Fruit fly (Drosophila melanogaster) whole organism, pupa: ENCODE data around the gene Aatf.

Source experiments
- CG10348 ChIP-seq: fragments of 200-800 bp; sonication (Bioruptor generic); IDR thresholded peaks from 2 replicates; pipeline ENCODE4 v1.3.6; 2022; ENCODE audit warnings: missing biosample characterization, missing genetic modification characterization
- CG12605 ChIP-seq: fragments of 200-800 bp; sonication (Bioruptor generic); IDR thresholded peaks from 2 replicates; pipeline ENCODE4 v1.3.6; 2022; ENCODE audit warnings: missing biosample characterization, missing genetic modification characterization
- CG13204 ChIP-seq: fragments of 200-800 bp; sonication (Bioruptor generic); optimal IDR thresholded peaks from 2 replicates; lab custom pipeline; 2018; ENCODE audit warnings: missing biosample characterization, mild to moderate bottlenecking, missing genetic modification characterization, moderate library complexity
- CG14655 ChIP-seq: fragments of 200-800 bp; sonication (Bioruptor generic); optimal IDR thresholded peaks from 3 replicates; lab custom pipeline; 2017; ENCODE audit warnings: mild to moderate bottlenecking, missing biosample characterization, missing genetic modification reagents, missing genetic modification characterization
- CG15710 ChIP-seq: fragments of 200-800 bp; sonication (Bioruptor generic); optimal IDR thresholded peaks from 2 replicates; lab custom pipeline; 2018; ENCODE audit warnings: missing biosample characterization, mild to moderate bottlenecking, missing genetic modification characterization, moderate library complexity
- CG17806 ChIP-seq: fragments of 200-800 bp; sonication (Bioruptor generic); optimal IDR thresholded peaks from 2 replicates; lab custom pipeline; 2018; ENCODE audit warnings: missing biosample characterization, mild to moderate bottlenecking, missing genetic modification characterization, moderate library complexity
- CG32121 ChIP-seq: fragments of 200-800 bp; sonication (Bioruptor generic); IDR thresholded peaks from 2 replicates; pipeline ENCODE4 v1.3.6; 2022; ENCODE audit warnings: missing biosample characterization, missing genetic modification characterization
- CG34367 ChIP-seq: fragments of 200-800 bp; sonication (Bioruptor generic); optimal IDR thresholded peaks from 2 replicates; lab custom pipeline; 2018; ENCODE audit warnings: missing biosample characterization, mild to moderate bottlenecking, missing genetic modification characterization
- CG4496 ChIP-seq: fragments of 200-800 bp; sonication (Bioruptor generic); IDR thresholded peaks from 3 replicates; pipeline ENCODE4 v1.3.6; 2022; ENCODE audit warnings: missing biosample characterization, missing genetic modification characterization
- CG8159 ChIP-seq: fragments of 200-800 bp; sonication (Bioruptor generic); optimal IDR thresholded peaks from 3 replicates; lab custom pipeline; 2018; ENCODE audit warnings: missing biosample characterization, mild to moderate bottlenecking, missing genetic modification characterization, moderate library complexity
- CG8301 ChIP-seq: fragments of 200-800 bp; sonication (Bioruptor generic); optimal IDR thresholded peaks from 2 replicates; lab custom pipeline; 2018; ENCODE audit warnings: missing biosample characterization, mild to moderate bottlenecking, missing genetic modification characterization
- CG9948 ChIP-seq: fragments of 200-800 bp; sonication (Bioruptor generic); optimal IDR thresholded peaks from 2 replicates; lab custom pipeline; 2018; ENCODE audit warnings: missing biosample characterization, mild to moderate bottlenecking, missing genetic modification characterization, moderate library complexity
- D1 ChIP-seq: fragments of 200-800 bp; sonication (Bioruptor generic); optimal IDR thresholded peaks from 2 replicates; lab custom pipeline; 2018; ENCODE audit warnings: missing biosample characterization, mild to moderate bottlenecking, missing genetic modification characterization, moderate library complexity
- EcR ChIP-seq: fragments of 200-800 bp; sonication (Bioruptor generic); optimal IDR thresholded peaks from 3 replicates; lab custom pipeline; 2019; ENCODE audit warnings: missing biosample characterization, missing genetic modification characterization, mild to moderate bottlenecking, moderate library complexity, missing genetic modification reagents
- Ets98B ChIP-seq: fragments of 200-800 bp; sonication (Bioruptor generic); IDR thresholded peaks from 2 replicates; pipeline ENCODE4 v1.3.6; 2022; ENCODE audit warnings: missing biosample characterization, missing genetic modification characterization
- Pif1A ChIP-seq: fragments of 200-800 bp; sonication (Bioruptor generic); optimal IDR thresholded peaks from 3 replicates; lab custom pipeline; 2016; ENCODE audit warnings: missing biosample characterization, missing genetic modification characterization
- Pif1B ChIP-seq: fragments of 200-800 bp; sonication (Bioruptor generic); optimal IDR thresholded peaks from 3 replicates; lab custom pipeline; 2016; ENCODE audit warnings: missing biosample characterization, missing genetic modification characterization
- Snoo ChIP-seq: fragments of 200-800 bp; sonication (Bioruptor generic); optimal IDR thresholded peaks from 3 replicates; lab custom pipeline; 2017; ENCODE audit warnings: missing biosample characterization, mild to moderate bottlenecking, missing genetic modification characterization, inconsistent platforms
- fd96Ca ChIP-seq: fragments of 200-800 bp; sonication (Bioruptor generic); IDR thresholded peaks from 3 replicates; pipeline ENCODE4 v1.3.6; 2022; ENCODE audit warnings: missing biosample characterization, missing genetic modification characterization
- gl ChIP-seq: fragments of 200-800 bp; sonication (Bioruptor generic); optimal IDR thresholded peaks from 2 replicates; lab custom pipeline; 2018; ENCODE audit warnings: missing biosample characterization, mild to moderate bottlenecking, missing genetic modification characterization
- rn ChIP-seq: fragments of 200-800 bp; sonication (Bioruptor generic); IDR thresholded peaks from 2 replicates; pipeline ENCODE4 v1.3.6; 2022; ENCODE audit warnings: missing biosample characterization, missing genetic modification characterization

Aatf gene

dm6 chr2L:6682909-6683308 lies 34.5 kb upstream of the Aatf start:
- TF ChIP-seq Pif1A (GFP tag; lab: Kevin White, UChicago) (no peak), CG8301 (tag; lab: Kevin White, UChicago) (no peak), CG8159 (tag; lab: Kevin White, UChicago) (no peak), CG15710 (tag; lab: Kevin White, UChicago) (no peak), Snoo (tag; lab: Kevin White, UChicago) (no peak), D1 (tag; lab: Kevin White, UChicago) (no peak), Pif1B (GFP tag; lab: Kevin White, UChicago) (no peak), CG13204 (GFP tag; lab: Kevin White, UChicago) (no peak), EcR (GFP tag; lab: Kevin White, UChicago) (no peak), CG17806 (tag; lab: Kevin White, UChicago) (no peak), gl (tag; lab: Kevin White, UChicago) (no peak)

DNA sequence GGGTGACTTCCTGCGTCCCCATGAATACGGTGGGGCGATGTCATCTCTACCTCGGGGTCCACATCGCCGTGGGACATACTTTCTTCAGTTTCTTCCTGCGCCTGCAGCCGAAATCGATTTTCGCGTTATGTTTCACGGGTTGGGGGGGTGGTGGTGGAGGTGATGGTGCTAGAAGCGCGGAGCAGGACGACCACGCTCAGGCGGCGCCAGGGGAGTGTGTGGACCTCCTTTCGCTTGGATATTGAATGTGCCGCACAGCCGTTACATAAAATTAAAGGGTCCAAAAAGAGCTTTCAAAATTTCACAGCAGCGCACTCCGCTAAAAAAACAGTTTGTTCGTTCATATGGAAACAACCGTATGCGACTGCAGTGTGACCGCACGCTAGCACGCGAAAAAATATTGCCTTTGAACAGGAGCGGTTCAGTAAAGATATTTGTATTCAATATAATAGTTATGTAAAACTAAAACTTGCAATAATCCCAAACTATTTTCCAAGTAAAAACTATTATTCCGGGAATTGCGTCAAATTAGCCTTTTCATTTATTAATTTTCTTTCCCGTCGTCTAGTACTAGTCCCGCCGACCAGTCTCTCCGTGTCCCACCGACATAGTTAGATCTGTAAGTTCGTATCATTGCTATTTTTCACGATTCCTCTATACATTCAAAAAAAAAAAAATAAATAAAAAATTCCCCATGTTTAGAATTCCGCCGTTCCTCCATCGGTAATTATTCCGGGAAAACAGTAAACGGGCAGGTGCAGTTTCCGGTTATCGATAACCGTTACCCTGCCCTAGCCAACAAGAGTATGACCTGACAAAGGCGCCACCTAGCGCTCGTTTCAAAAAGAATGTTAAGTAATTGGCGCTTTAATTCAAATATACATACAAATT lies 33.2 kb upstream of the Aatf start, which contains the start of gene Nhe3:
Gene Nhe3 (minus strand): TSS at position 373 of the 891 bp plus-strand sequence.
- TF ChIP-seq rn: peak; percentile 19; the same call in 1 of the 2 replicates
- no peak for TF ChIP-seq CG8301 (tag; lab: Kevin White, UChicago)
- TF ChIP-seq Ets98B: peak; percentile 70
- peak; percentile 65 for TF ChIP-seq CG15710 (tag; lab: Kevin White, UChicago)
- TF ChIP-seq CG14655 (GFP tag; lab: Kevin White, UChicago): no peak
- TF ChIP-seq gl (tag; lab: Kevin White, UChicago): no peak
- peak; percentile 77 for TF ChIP-seq CG4496 (GFP tag; lab: Robert Waterston, UW)
- TF ChIP-seq D1 (tag; lab: Kevin White, UChicago): no peak
- TF ChIP-seq Snoo (tag; lab: Kevin White, UChicago): peak; percentile 79
- TF ChIP-seq CG8159 (tag; lab: Kevin White, UChicago): no peak
- TF ChIP-seq CG12605: peak; percentile 55; the same call in 1 of the 2 replicates
- TF ChIP-seq fd96Ca (GFP tag; lab: Robert Waterston, UW): peak; percentile 78
- peak; percentile 21 for TF ChIP-seq Pif1B (GFP tag; lab: Kevin White, UChicago)
- no peak for TF ChIP-seq CG13204 (GFP tag; lab: Kevin White, UChicago)
- TF ChIP-seq CG17806 (tag; lab: Kevin White, UChicago): peak; percentile 54
- no peak for TF ChIP-seq CG10348 (GFP tag; lab: Robert Waterston, UW)
- TF ChIP-seq Pif1A (GFP tag; lab: Kevin White, UChicago): peak; percentile 34
- TF ChIP-seq CG9948 (tag; lab: Kevin White, UChicago): no peak
- TF ChIP-seq EcR (GFP tag; lab: Kevin White, UChicago): no peak
- no peak for TF ChIP-seq CG34367 (tag; lab: Kevin White, UChicago)
- peak; percentile 68 for TF ChIP-seq CG32121

DNA sequence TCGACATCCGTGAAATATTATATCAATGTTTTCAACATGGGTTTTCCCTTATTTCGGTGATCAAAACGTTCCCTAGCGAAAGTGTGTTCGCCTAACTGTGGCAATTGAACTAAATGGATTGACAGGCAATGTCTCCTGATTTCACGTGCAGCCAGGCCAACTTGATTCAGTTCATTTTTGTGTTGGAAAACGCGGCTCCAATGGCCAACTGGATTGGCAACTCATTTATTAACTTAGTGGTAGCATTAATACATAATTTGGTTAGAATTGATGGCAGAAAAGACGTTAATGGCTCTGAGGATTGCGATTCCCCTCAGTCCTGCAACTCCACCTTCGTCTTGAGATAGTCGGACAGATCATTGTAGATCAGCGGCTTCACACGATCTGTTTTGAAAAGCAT lies 30.8 kb upstream of the Aatf start, which contains the start of gene CG11327:
Gene CG11327 (minus strand): TSS at position 101 of the 400 bp plus-strand sequence.
- TF ChIP-seq Ets98B (no peak), CG8159 (tag; lab: Kevin White, UChicago) (no peak), rn (no peak), CG15710 (tag; lab: Kevin White, UChicago) (no peak), CG17806 (tag; lab: Kevin White, UChicago) (no peak), Pif1A (GFP tag; lab: Kevin White, UChicago) (no peak), CG8301 (tag; lab: Kevin White, UChicago) (no peak), Pif1B (GFP tag; lab: Kevin White, UChicago) (no peak), CG34367 (tag; lab: Kevin White, UChicago) (no peak)

- TF ChIP-seq Pif1B (GFP tag; lab: Kevin White, UChicago) (no peak), Pif1A (GFP tag; lab: Kevin White, UChicago) (peak; percentile 22), CG10348 (GFP tag; lab: Robert Waterston, UW) (no peak), EcR (GFP tag; lab: Kevin White, UChicago) (no peak), CG12605 (no peak), D1 (tag; lab: Kevin White, UChicago) (no peak), CG4496 (GFP tag; lab: Robert Waterston, UW) (no peak), Ets98B (no peak), CG8301 (tag; lab: Kevin White, UChicago) (peak; percentile 30), CG9948 (tag; lab: Kevin White, UChicago) (peak; percentile 25), CG15710 (tag; lab: Kevin White, UChicago) (peak; percentile 1), CG13204 (GFP tag; lab: Kevin White, UChicago) (no peak), CG8159 (tag; lab: Kevin White, UChicago) (peak; percentile 4), Snoo (tag; lab: Kevin White, UChicago) (no peak), CG34367 (tag; lab: Kevin White, UChicago) (peak; percentile 14), CG32121 (no peak), rn (no peak), gl (tag; lab: Kevin White, UChicago) (no peak), CG14655 (GFP tag; lab: Kevin White, UChicago) (peak; percentile 59), CG17806 (tag; lab: Kevin White, UChicago) (peak; percentile 33), fd96Ca (GFP tag; lab: Robert Waterston, UW) (no peak)
- TF ChIP-seq, all 21 proteins: peak for 8
Measured at dm6 chr2L:6692048-6692447, 25.4 kb upstream of the Aatf start.

- TF ChIP-seq fd96Ca (GFP tag; lab: Robert Waterston, UW) (peak; percentile 30; the same call in 1 of the 3 replicates), CG14655 (GFP tag; lab: Kevin White, UChicago) (peak; percentile 86), CG32121 (no peak), Pif1A (GFP tag; lab: Kevin White, UChicago) (peak; percentile 65), CG17806 (tag; lab: Kevin White, UChicago) (peak; percentile 52), CG13204 (GFP tag; lab: Kevin White, UChicago) (peak; percentile 55), CG4496 (GFP tag; lab: Robert Waterston, UW) (0 out of 3 replicates have a peak, but pooled peaks have one; percentile 59), D1 (tag; lab: Kevin White, UChicago) (peak; percentile 43), Pif1B (GFP tag; lab: Kevin White, UChicago) (peak; percentile 39), CG34367 (tag; lab: Kevin White, UChicago) (peak; percentile 66), rn (no peak), CG10348 (GFP tag; lab: Robert Waterston, UW) (no peak), gl (tag; lab: Kevin White, UChicago) (no peak), Ets98B (no peak), EcR (GFP tag; lab: Kevin White, UChicago) (no peak), CG8301 (tag; lab: Kevin White, UChicago) (peak; percentile 81), CG8159 (tag; lab: Kevin White, UChicago) (peak; percentile 83), CG9948 (tag; lab: Kevin White, UChicago) (peak; percentile 69), CG15710 (tag; lab: Kevin White, UChicago) (peak; percentile 77), Snoo (tag; lab: Kevin White, UChicago) (peak; percentile 44), CG12605 (0 out of 2 replicates have a peak, but pooled peaks have one; percentile 23)
Measured at dm6 chr2L:6693794-6694254, 23.6 kb upstream of the Aatf start.
